Fruit fly (Drosophila melanogaster) whole organism, embryonic: ENCODE results near the gene CG10550.

Experiments
- BtbVII ChIP-seq: fragments of 200-800 bp; sonication (Bioruptor generic); optimal IDR thresholded peaks from 3 replicates; lab custom pipeline; 2017; ENCODE audit warnings: missing biosample characterization, mild to moderate bottlenecking, missing genetic modification characterization
- CG10366 ChIP-seq: fragments of 200-800 bp; sonication (Bioruptor generic); IDR thresholded peaks from 2 replicates; pipeline ENCODE4 v1.3.6; 2022; ENCODE audit warnings: missing biosample characterization, missing genetic modification characterization
- CG12104 ChIP-seq: fragments of 200-800 bp; sonication (Bioruptor generic); optimal IDR thresholded peaks from 3 replicates; lab custom pipeline; 2016; ENCODE audit warnings: missing biosample characterization, missing genetic modification characterization
- CG12299 ChIP-seq: fragments of 200-800 bp; sonication (Bioruptor generic); optimal IDR thresholded peaks from 2 replicates; lab custom pipeline; 2018; ENCODE audit warnings: missing biosample characterization, mild to moderate bottlenecking, missing genetic modification characterization
- CG13424 ChIP-seq: fragments of 200-800 bp; sonication (Bioruptor generic); optimal IDR thresholded peaks from 2 replicates; lab custom pipeline; 2019; ENCODE audit warnings: missing biosample characterization, mild to moderate bottlenecking, missing genetic modification characterization, moderate library complexity
- CG15269 ChIP-seq: fragments of 200-800 bp; sonication (Bioruptor generic); optimal IDR thresholded peaks from 2 replicates; lab custom pipeline; 2018; ENCODE audit warnings: missing biosample characterization, mild to moderate bottlenecking, missing genetic modification characterization, moderate library complexity
- CG15601 ChIP-seq: fragments of 200-800 bp; sonication (Bioruptor generic); optimal IDR thresholded peaks from 3 replicates; lab custom pipeline; 2019; ENCODE audit warnings: missing biosample characterization, mild to moderate bottlenecking, missing genetic modification characterization, moderate library complexity
- CG17186 ChIP-seq: fragments of 200-800 bp; sonication (Bioruptor generic); optimal IDR thresholded peaks from 3 replicates; lab custom pipeline; 2017; ENCODE audit warnings: missing biosample characterization, missing genetic modification reagents, missing genetic modification characterization
- CG17385 ChIP-seq: fragments of 200-800 bp; sonication (Bioruptor generic); optimal IDR thresholded peaks from 3 replicates; lab custom pipeline; 2018; ENCODE audit warnings: missing biosample characterization, mild to moderate bottlenecking, missing genetic modification characterization
- CG17568 ChIP-seq: fragments of 200-800 bp; sonication (Bioruptor generic); optimal IDR thresholded peaks from 2 replicates; lab custom pipeline; 2018; ENCODE audit warnings: missing biosample characterization, mild to moderate bottlenecking, missing genetic modification characterization, moderate library complexity
- CG31365 ChIP-seq: fragments of 200-800 bp; sonication (Bioruptor generic); optimal IDR thresholded peaks from 2 replicates; lab custom pipeline; 2018; ENCODE audit warnings: missing biosample characterization, mild to moderate bottlenecking, missing genetic modification characterization
- CG3281 ChIP-seq: fragments of 200-800 bp; sonication (Bioruptor generic); optimal IDR thresholded peaks from 3 replicates; lab custom pipeline; 2017; ENCODE audit warnings: missing biosample characterization, mild to moderate bottlenecking, missing genetic modification characterization
- CG3726 ChIP-seq: fragments of 200-800 bp; sonication (Bioruptor generic); IDR thresholded peaks from 3 replicates; pipeline ENCODE4, ENCODE4 v1.3.6; 2022; ENCODE audit warnings: missing biosample characterization, missing genetic modification characterization
- CG4424 ChIP-seq: fragments of 200-800 bp; sonication (Bioruptor generic); optimal IDR thresholded peaks from 3 replicates; lab custom pipeline; 2016; ENCODE audit warnings: missing biosample characterization, missing genetic modification characterization
- CG6765 ChIP-seq: fragments of 200-800 bp; sonication (Bioruptor generic); optimal IDR thresholded peaks from 3 replicates; lab custom pipeline; 2017; ENCODE audit warnings: missing biosample characterization, mild to moderate bottlenecking, missing genetic modification characterization
- CG6854 ChIP-seq: fragments of 200-800 bp; sonication (Bioruptor generic); optimal IDR thresholded peaks from 3 replicates; lab custom pipeline; 2017; ENCODE audit warnings: missing biosample characterization, mild to moderate bottlenecking, missing genetic modification characterization
- CG8281 ChIP-seq: fragments of 200-800 bp; sonication (Bioruptor generic); optimal IDR thresholded peaks from 2 replicates; lab custom pipeline; 2018; ENCODE audit warnings: missing biosample characterization, mild to moderate bottlenecking, missing genetic modification characterization, moderate library complexity
- CG8290 ChIP-seq, 3 experiments: fragments of 200-800 bp; sonication (Bioruptor generic); optimal IDR thresholded peaks; 2 replicates each; lab custom pipeline; 2016 to 2019; ENCODE audit warnings: missing biosample characterization in 3 of 3, missing genetic modification characterization in 3 of 3, mild to moderate bottlenecking in 2 of 3, moderate library complexity in 1 of 3
- CHES-1-like ChIP-seq: fragments of 200-800 bp; sonication (Bioruptor generic); optimal IDR thresholded peaks from 2 replicates; lab custom pipeline; 2016; ENCODE audit warnings: missing biosample characterization, missing genetic modification characterization
- Dek ChIP-seq: fragments of 200-800 bp; sonication (Bioruptor generic); optimal IDR thresholded peaks from 3 replicates; lab custom pipeline; 2019; ENCODE audit warnings: missing biosample characterization, mild to moderate bottlenecking, missing genetic modification characterization, moderate library complexity
- Drgx ChIP-seq: fragments of 200-800 bp; sonication (Bioruptor generic); IDR thresholded peaks from 2 replicates; pipeline ENCODE4 v1.3.6; 2022; ENCODE audit warnings: missing biosample characterization, missing genetic modification characterization
- E2f2 ChIP-seq: fragments of 200-800 bp; sonication (Bioruptor generic); IDR thresholded peaks from 2 replicates; pipeline ENCODE4 v1.3.6; 2022; ENCODE audit warnings: missing biosample characterization, missing genetic modification characterization
- Fer3 ChIP-seq: fragments of 200-800 bp; sonication (Bioruptor generic); optimal IDR thresholded peaks from 2 replicates; lab custom pipeline; 2018; ENCODE audit warnings: missing biosample characterization, mild to moderate bottlenecking, missing genetic modification characterization, moderate library complexity
- GATAe ChIP-seq: fragments of 200-800 bp; sonication (Bioruptor generic); conservative IDR thresholded peaks from 2 replicates; pipeline ENCODE4 v1.3.6; 2022; ENCODE audit warnings: missing biosample characterization, missing genetic modification characterization
- HmgZ ChIP-seq: fragments of 200-800 bp; sonication (Bioruptor generic); optimal IDR thresholded peaks from 2 replicates; lab custom pipeline; 2018; ENCODE audit warnings: missing biosample characterization, mild to moderate bottlenecking, missing genetic modification characterization
- Lim3 ChIP-seq: fragments of 200-800 bp; sonication (Bioruptor generic); IDR thresholded peaks from 2 replicates; pipeline ENCODE4 v1.3.6; 2022; ENCODE audit warnings: missing biosample characterization, missing genetic modification characterization
- MESR4 ChIP-seq: fragments of 200-800 bp; sonication (Bioruptor generic); optimal IDR thresholded peaks from 2 replicates; lab custom pipeline; 2018; ENCODE audit warnings: missing biosample characterization, mild to moderate bottlenecking, missing genetic modification characterization, moderate library complexity
- Optix ChIP-seq: fragments of 200-800 bp; sonication (Bioruptor generic); IDR thresholded peaks from 3 replicates; pipeline ENCODE4 v1.3.6; 2022; ENCODE audit warnings: missing biosample characterization, missing genetic modification characterization
- Rfx ChIP-seq: fragments of 200-800 bp; sonication (Bioruptor generic); IDR thresholded peaks from 2 replicates; pipeline ENCODE4 v1.3.6; 2022; ENCODE audit warnings: missing biosample characterization, missing genetic modification characterization
- Rx ChIP-seq: fragments of 200-800 bp; sonication (Bioruptor generic); IDR thresholded peaks from 2 replicates; pipeline ENCODE4 v1.3.6; 2022; ENCODE audit warnings: missing biosample characterization, missing genetic modification characterization
- Taf1 ChIP-seq: fragments of 200-800 bp; sonication (Bioruptor generic); IDR thresholded peaks from 2 replicates; pipeline ENCODE4 v1.3.6; 2022; ENCODE audit warnings: missing biosample characterization, missing genetic modification characterization
- Trl ChIP-seq, 3 experiments: fragments of >200 bp in 2 of 3; fragments of 200-800 bp in 1 of 3; sonication (Bioruptor generic) in 1 of 3; optimal IDR thresholded peaks; 2 replicates in 1 of 3; 3 replicates in 2 of 3; lab custom pipeline; 2016 to 2017; ENCODE audit warnings: missing biosample characterization in 1 of 3, missing genetic modification characterization in 1 of 3
- amos ChIP-seq: fragments of 200-800 bp; sonication (Bioruptor generic); IDR thresholded peaks from 2 replicates; pipeline ENCODE4 v1.3.6; 2022; ENCODE audit warnings: missing biosample characterization, missing genetic modification characterization; ENCODE audit not compliant: partially characterized antibody
- aop ChIP-seq: fragments of 200-800 bp; sonication (Bioruptor generic); IDR thresholded peaks from 2 replicates; pipeline ENCODE4 v1.3.6; 2022; ENCODE audit warnings: missing biosample characterization, missing genetic modification characterization
- crp ChIP-seq, 2 experiments: fragments of 200-800 bp; sonication (Bioruptor generic); optimal IDR thresholded peaks; 2 replicates in 1 of 2; 3 replicates in 1 of 2; lab custom pipeline; 2017; ENCODE audit warnings: missing biosample characterization in 2 of 2, missing genetic modification characterization in 2 of 2, mild to moderate bottlenecking in 1 of 2, moderate library complexity in 1 of 2
- eve ChIP-seq, 2 experiments: fragments of >200 bp; optimal IDR thresholded peaks; 2 replicates each; lab custom pipeline; 2017; ENCODE audit warnings: missing biosample characterization in 2 of 2, missing genetic modification characterization in 2 of 2
- fru ChIP-seq: fragments of >200 bp; optimal IDR thresholded peaks from 2 replicates; lab custom pipeline; 2017
- gem ChIP-seq: fragments of 200-800 bp; sonication (Bioruptor generic); optimal IDR thresholded peaks from 2 replicates; lab custom pipeline; 2019; ENCODE audit warnings: missing biosample characterization, mild to moderate bottlenecking, missing genetic modification characterization, moderate library complexity
- jing ChIP-seq: fragments of 200-800 bp; sonication (Bioruptor generic); optimal IDR thresholded peaks from 2 replicates; lab custom pipeline; 2018; ENCODE audit warnings: missing biosample characterization, mild to moderate bottlenecking, missing genetic modification characterization
- kni ChIP-seq: fragments of 200-800 bp; sonication (Bioruptor generic); optimal IDR thresholded peaks from 3 replicates; lab custom pipeline; 2017; ENCODE audit warnings: mild to moderate bottlenecking, missing biosample characterization, missing genetic modification reagents, missing genetic modification characterization
- knrl ChIP-seq: fragments of 200-800 bp; sonication (Bioruptor generic); IDR thresholded peaks from 3 replicates; pipeline ENCODE4 v1.3.6; 2022; ENCODE audit warnings: missing biosample characterization, missing genetic modification characterization; ENCODE audit not compliant: partially characterized antibody
- lab ChIP-seq: fragments of 200-800 bp; sonication (Bioruptor generic); optimal IDR thresholded peaks from 3 replicates; lab custom pipeline; 2017; ENCODE audit warnings: missing biosample characterization, missing genetic modification characterization, mild to moderate bottlenecking, moderate library complexity, missing genetic modification reagents
- odd ChIP-seq: fragments of 200-800 bp; sonication (Bioruptor generic); optimal IDR thresholded peaks from 2 replicates; lab custom pipeline; 2017; ENCODE audit warnings: missing biosample characterization, mild to moderate bottlenecking, missing genetic modification characterization
- pita ChIP-seq: fragments of 200-800 bp; sonication (Bioruptor generic); optimal IDR thresholded peaks from 2 replicates; lab custom pipeline; 2017; ENCODE audit warnings: missing biosample characterization, mild to moderate bottlenecking, missing genetic modification characterization
- schlank ChIP-seq: fragments of 200-800 bp; sonication (Bioruptor generic); optimal IDR thresholded peaks from 2 replicates; lab custom pipeline; 2018; ENCODE audit warnings: missing biosample characterization, mild to moderate bottlenecking, missing genetic modification characterization
- sens ChIP-seq: fragments of 200-800 bp; sonication (Bioruptor generic); peaks from one replicate; lab custom pipeline; 2016; ENCODE audit warnings: missing biosample characterization, missing genetic modification characterization
- slou ChIP-seq: fragments of 200-800 bp; sonication (Bioruptor generic); optimal IDR thresholded peaks from 3 replicates; lab custom pipeline; 2016; ENCODE audit warnings: missing biosample characterization, missing genetic modification characterization
- tin ChIP-seq: fragments of 200-800 bp; sonication (Bioruptor generic); optimal IDR thresholded peaks from 3 replicates; lab custom pipeline; 2016; ENCODE audit warnings: missing biosample characterization, missing genetic modification characterization
- trem ChIP-seq: fragments of 200-800 bp; optimal IDR thresholded peaks from 3 replicates; lab custom pipeline; 2019; ENCODE audit warnings: missing biosample characterization, mild to moderate bottlenecking, missing genetic modification characterization, moderate library complexity
- unpg ChIP-seq: fragments of 200-800 bp; sonication (Bioruptor generic); optimal IDR thresholded peaks from 3 replicates; lab custom pipeline; 2018; ENCODE audit warnings: missing biosample characterization, mild to moderate bottlenecking, missing genetic modification characterization, moderate library complexity

CG10550 gene

DNA sequence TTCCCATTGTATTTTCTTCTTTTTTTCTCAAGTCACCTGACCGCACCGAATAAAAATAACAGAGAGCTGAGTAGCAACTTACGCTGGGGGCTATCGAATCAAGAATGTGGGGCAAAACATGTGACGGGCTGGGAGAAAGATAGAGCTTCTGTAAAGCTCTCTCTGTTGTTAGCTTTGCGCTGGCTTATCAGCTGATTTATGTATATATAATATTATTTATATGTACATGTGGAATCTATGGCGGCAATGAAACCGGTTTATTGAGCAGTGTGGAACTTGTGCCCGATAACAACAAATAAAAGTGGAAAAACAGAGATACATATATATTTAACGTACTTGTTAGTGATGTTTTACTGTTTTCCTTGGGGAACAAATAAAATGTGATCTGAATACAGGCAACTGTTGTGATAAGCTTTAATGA is 15.3 kb downstream of the CG10550 start, which contains the start of gene CG31098 (continued):
- TF ChIP-seq lab (peak; percentile 48), Trl (optimal IDR thresholded peaks at IDR 0.05; lab: Kevin White, UChicago) (peak; percentile 47 to 51), Trl (GFP tag; optimal IDR thresholded peaks at IDR 0.05; lab: Kevin White, UChicago) (no peak), CG6854 (peak; percentile 41), HmgZ (tag; lab: Kevin White, UChicago) (peak; percentile 20), pita (GFP tag; lab: Kevin White, UChicago) (no peak), odd (GFP tag; lab: Kevin White, UChicago) (peak; percentile 53), CG15269 (tag; lab: Kevin White, UChicago) (peak; percentile 50), knrl (GFP tag; lab: Robert Waterston, UW) (no peak), Rx (GFP tag; lab: Robert Waterston, UW) (no peak), jing (GFP tag; lab: Kevin White, UChicago) (no peak), eve (GFP tag; optimal IDR thresholded peaks at IDR 0.05; lab: Kevin White, UChicago) (peak in 1 of 2 experiments; percentile 18), Rfx (GFP tag; lab: Robert Waterston, UW) (peak; percentile 7; the same call in 1 of the 2 replicates), Optix (GFP tag; lab: Robert Waterston, UW) (0 out of 3 replicates have a peak, but pooled peaks have one; percentile 18), CG12104 (GFP tag; lab: Kevin White, UChicago) (no peak), tin (no peak), fru (no peak), kni (GFP tag; lab: Kevin White, UChicago) (no peak), CG17385 (GFP tag; lab: Kevin White, UChicago) (peak; percentile 47), CG8281 (no peak), CG17186 (GFP tag; lab: Kevin White, UChicago) (no peak), CG13424 (peak; percentile 12), MESR4 (GFP tag; lab: Kevin White, UChicago) (peak; percentile 5), Taf1 (GFP tag; lab: Robert Waterston, UW) (no peak), GATAe (GFP tag; lab: Robert Waterston, UW) (no peak), BtbVII (GFP tag; lab: Kevin White, UChicago) (peak; percentile 66), amos (GFP tag; lab: Robert Waterston, UW) (no peak; the same call in 1 of the 2 replicates), schlank (tag; lab: Kevin White, UChicago) (no peak), E2f2 (GFP tag; lab: Robert Waterston, UW) (no peak), CG12299 (tag; lab: Kevin White, UChicago) (peak; percentile 35), gem (tag; lab: Kevin White, UChicago) (peak; percentile 31), CG17568 (GFP tag; lab: Kevin White, UChicago) (peak; percentile 63), Lim3 (no peak), unpg (GFP tag; lab: Kevin White, UChicago) (peak; percentile 51), CG8290 (GFP tag; optimal IDR thresholded peaks at IDR 0.05; lab: Kevin White, UChicago) (no peak), CG8290 (tag; optimal IDR thresholded peaks at IDR 0.05; lab: Kevin White, UChicago) (peak in 1 of 2 experiments; percentile 11), CG4424 (GFP tag; lab: Kevin White, UChicago) (no peak), trem (tag; lab: Kevin White, UChicago) (no peak), CG3281 (GFP tag; lab: Kevin White, UChicago) (peak; percentile 53), CG3726 (GFP tag; lab: Robert Waterston, UW) (no peak), Dek (no peak), slou (GFP tag; lab: Kevin White, UChicago) (no peak), Fer3 (tag; lab: Kevin White, UChicago) (no peak), CG15601 (tag; lab: Kevin White, UChicago) (peak; percentile 0), CG31365 (tag; lab: Kevin White, UChicago) (no peak), aop (GFP tag; lab: Robert Waterston, UW) (no peak), sens (GFP tag; lab: Kevin White, UChicago) (peak; percentile 20), CHES-1-like (GFP tag; lab: Kevin White, UChicago) (no peak), crp (GFP tag; optimal IDR thresholded peaks at IDR 0.05; lab: Kevin White, UChicago) (peak in 1 of 2 experiments; percentile 71), CG6765 (GFP tag; lab: Kevin White, UChicago) (peak; percentile 52), Drgx (GFP tag; lab: Robert Waterston, UW) (no peak), CG10366 (no peak)
